Worm (Caenorhabditis elegans) whole organism, late embryonic: ENCODE data around the gene ZK688.4.

ENCODE experiments used
- C08G9.2 ChIP-seq: sonication (generic microtip); optimal IDR thresholded peaks from 2 replicates; lab custom pipeline; 2016; ENCODE audit warnings: mild to moderate bottlenecking, missing genetic modification characterization, moderate library complexity, missing compliant biosample characterization
- F13H6.1 ChIP-seq: sonication (generic microtip); optimal IDR thresholded peaks from 2 replicates; lab custom pipeline; 2016; ENCODE audit warnings: missing genetic modification characterization, missing compliant biosample characterization
- K09A11.1 ChIP-seq: sonication (generic microtip); optimal IDR thresholded peaks from 2 replicates; lab custom pipeline; 2017; ENCODE audit warnings: antibody characterized with exemption, mild to moderate bottlenecking, missing genetic modification characterization, missing compliant biosample characterization; ENCODE audit not compliant: insufficient read depth
- ahr-1 ChIP-seq: sonication (generic microtip); optimal IDR thresholded peaks from 2 replicates; lab custom pipeline; 2016; ENCODE audit warnings: missing genetic modification characterization, missing compliant biosample characterization
- ceh-14 ChIP-seq: sonication (generic microtip); optimal IDR thresholded peaks from 2 replicates; lab custom pipeline; 2016; ENCODE audit warnings: missing genotype, missing genetic modification characterization, missing compliant biosample characterization
- ceh-18 ChIP-seq: sonication (generic microtip); optimal IDR thresholded peaks from 2 replicates; lab custom pipeline; 2016; ENCODE audit warnings: missing genetic modification characterization, missing compliant biosample characterization
- ceh-2 ChIP-seq: sonication (generic microtip); optimal IDR thresholded peaks from 2 replicates; lab custom pipeline; 2016; ENCODE audit warnings: missing genotype, missing genetic modification characterization, missing compliant biosample characterization
- ceh-24 ChIP-seq: sonication (generic microtip); optimal IDR thresholded peaks from 2 replicates; lab custom pipeline; 2016; ENCODE audit warnings: mild to moderate bottlenecking, missing genetic modification characterization, missing compliant biosample characterization
- ceh-30 ChIP-seq: fragments of 150-350 bp; optimal IDR thresholded peaks from 2 replicates; lab custom pipeline; 2014; ENCODE audit warnings: missing biosample characterization, missing genetic modification characterization
- ceh-31 ChIP-seq: sonication (generic microtip); optimal IDR thresholded peaks from 2 replicates; lab custom pipeline; 2016; ENCODE audit warnings: missing genetic modification characterization, missing compliant biosample characterization
- ceh-34 ChIP-seq: sonication (generic microtip); optimal IDR thresholded peaks from 2 replicates; lab custom pipeline; 2016; ENCODE audit warnings: mild to moderate bottlenecking, missing genetic modification characterization, missing compliant biosample characterization
- ceh-45 ChIP-seq: fragments of 200-800 bp; sonication (Bioruptor generic); IDR thresholded peaks from 2 replicates; pipeline ENCODE4 v1.3.6; 2022; ENCODE audit warnings: missing genetic modification reagents, missing genetic modification characterization, missing compliant biosample characterization
- ceh-9 ChIP-seq: sonication (generic microtip); optimal IDR thresholded peaks from 2 replicates; lab custom pipeline; 2016; ENCODE audit warnings: mild to moderate bottlenecking, missing genetic modification characterization, inconsistent platforms, missing compliant biosample characterization
- dmd-4 ChIP-seq: sonication (generic microtip); optimal IDR thresholded peaks from 2 replicates; lab custom pipeline; 2016; ENCODE audit warnings: borderline replicate concordance, missing genetic modification characterization, missing compliant biosample characterization
- dve-1 ChIP-seq: sonication (generic microtip); optimal IDR thresholded peaks from 2 replicates; lab custom pipeline; 2017; ENCODE audit warnings: antibody characterized with exemption, mild to moderate bottlenecking, missing genetic modification characterization, missing compliant biosample characterization
- elt-2 ChIP-seq: sonication (generic microtip); optimal IDR thresholded peaks from 2 replicates; lab custom pipeline; 2016; ENCODE audit warnings: missing genetic modification reagents, missing genetic modification characterization, missing compliant biosample characterization
- elt-4 ChIP-seq: sonication (generic microtip); optimal IDR thresholded peaks from 2 replicates; lab custom pipeline; 2016; ENCODE audit warnings: missing genetic modification characterization, missing compliant biosample characterization
- ets-4 ChIP-seq: sonication (generic microtip); optimal IDR thresholded peaks from 2 replicates; lab custom pipeline; 2016; ENCODE audit warnings: missing genetic modification characterization, missing compliant biosample characterization
- fax-1 ChIP-seq: sonication (generic microtip); optimal IDR thresholded peaks from 2 replicates; lab custom pipeline; 2016; ENCODE audit warnings: missing genotype, missing genetic modification characterization, missing compliant biosample characterization
- fkh-6 ChIP-seq: sonication (generic microtip); optimal IDR thresholded peaks from 2 replicates; lab custom pipeline; 2016; ENCODE audit warnings: missing genetic modification characterization, missing compliant biosample characterization
- hlh-13 ChIP-seq: fragments of 200-800 bp; sonication (Bioruptor generic); optimal IDR thresholded peaks from 2 replicates; lab custom pipeline; 2018; ENCODE audit warnings: mild to moderate bottlenecking, missing genetic modification characterization, missing compliant biosample characterization
- hlh-30 ChIP-seq: sonication (generic microtip); optimal IDR thresholded peaks from 2 replicates; lab custom pipeline; 2017; ENCODE audit warnings: antibody characterized with exemption, missing genetic modification characterization, missing compliant biosample characterization; ENCODE audit not compliant: insufficient read depth
- hlh-8 ChIP-seq: sonication (generic microtip); optimal IDR thresholded peaks from 2 replicates; lab custom pipeline; 2016; ENCODE audit warnings: missing genotype, missing genetic modification characterization, missing compliant biosample characterization
- lim-6 ChIP-seq: sonication (generic microtip); optimal IDR thresholded peaks from 2 replicates; lab custom pipeline; 2016; ENCODE audit warnings: missing genetic modification characterization, missing compliant biosample characterization
- lin-11 ChIP-seq: fragments of 200-800 bp; sonication (Bioruptor generic); optimal IDR thresholded peaks from 2 replicates; lab custom pipeline; 2018; ENCODE audit warnings: mild to moderate bottlenecking, missing genetic modification characterization, missing compliant biosample characterization
- madf-2 ChIP-seq: sonication (generic microtip); optimal IDR thresholded peaks from 2 replicates; lab custom pipeline; 2017; ENCODE audit warnings: missing genetic modification characterization, missing compliant biosample characterization
- mec-3 ChIP-seq: sonication (generic microtip); optimal IDR thresholded peaks from 2 replicates; lab custom pipeline; 2016; ENCODE audit warnings: borderline replicate concordance, missing genetic modification characterization, missing compliant biosample characterization
- nfya-1 ChIP-seq: sonication (generic microtip); optimal IDR thresholded peaks from 2 replicates; lab custom pipeline; 2017; ENCODE audit warnings: missing genetic modification characterization, mild to moderate bottlenecking, missing compliant biosample characterization, antibody characterized with exemption, moderate library complexity
- nhr-232 ChIP-seq: sonication (generic microtip); optimal IDR thresholded peaks from 2 replicates; lab custom pipeline; 2016; ENCODE audit warnings: missing genetic modification characterization, missing compliant biosample characterization
- npax-4 ChIP-seq: sonication (generic microtip); optimal IDR thresholded peaks from 2 replicates; lab custom pipeline; 2016; ENCODE audit warnings: missing genetic modification characterization, missing compliant biosample characterization
- odd-2 ChIP-seq: sonication (generic microtip); optimal IDR thresholded peaks from 2 replicates; lab custom pipeline; 2017; ENCODE audit warnings: antibody characterized with exemption, mild to moderate bottlenecking, missing genetic modification characterization, missing compliant biosample characterization
- pat-9 ChIP-seq: fragments of 200-800 bp; sonication (Bioruptor generic); optimal IDR thresholded peaks from 2 replicates; lab custom pipeline; 2018; ENCODE audit warnings: mild to moderate bottlenecking, missing genetic modification characterization, moderate library complexity, missing compliant biosample characterization
- pha-2 ChIP-seq: sonication (generic microtip); optimal IDR thresholded peaks from 2 replicates; lab custom pipeline; 2017; ENCODE audit warnings: mild to moderate bottlenecking, missing genetic modification characterization, missing compliant biosample characterization
- pros-1 ChIP-seq: fragments of 150-350 bp; optimal IDR thresholded peaks from 2 replicates; lab custom pipeline; 2014; ENCODE audit warnings: missing biosample characterization, missing genetic modification reagents, missing genetic modification characterization
- ref-2 ChIP-seq: sonication (generic microtip); optimal IDR thresholded peaks from 2 replicates; lab custom pipeline; 2016; ENCODE audit warnings: missing genetic modification characterization, missing compliant biosample characterization
- rnt-1 ChIP-seq: sonication (generic microtip); optimal IDR thresholded peaks from 2 replicates; lab custom pipeline; 2016; ENCODE audit warnings: missing genetic modification characterization, missing compliant biosample characterization
- sdc-2 ChIP-seq: sonication (generic microtip); optimal IDR thresholded peaks from 2 replicates; lab custom pipeline; 2016; ENCODE audit warnings: missing genotype, missing genetic modification characterization, missing compliant biosample characterization
- sox-4 ChIP-seq: sonication (generic microtip); optimal IDR thresholded peaks from 2 replicates; lab custom pipeline; 2017; ENCODE audit warnings: mild to moderate bottlenecking, missing genetic modification characterization, inconsistent platforms, missing compliant biosample characterization
- tbx-7 ChIP-seq: sonication (generic microtip); optimal IDR thresholded peaks from 2 replicates; lab custom pipeline; 2016; ENCODE audit warnings: missing genotype, missing genetic modification characterization, missing compliant biosample characterization
- unc-3 ChIP-seq, 2 experiments: fragments of 200-800 bp in 1 of 2; sonication (Bioruptor generic) in 1 of 2; sonication (generic microtip) in 1 of 2; conservative IDR thresholded peaks in 1 of 2; optimal IDR thresholded peaks in 1 of 2; 2 replicates each; pipeline versions ENCODE4 v1.3.6 to Lab custom; 2016 to 2022; ENCODE audit warnings: missing compliant biosample characterization in 2 of 2, missing genetic modification characterization in 2 of 2, missing genetic modification reagents in 1 of 2
- unc-55 ChIP-seq: sonication (generic microtip); optimal IDR thresholded peaks from 2 replicates; lab custom pipeline; 2017; ENCODE audit warnings: missing biosample characterization, missing genetic modification reagents, missing genetic modification characterization
- zip-5 ChIP-seq: sonication (generic microtip); optimal IDR thresholded peaks from 2 replicates; lab custom pipeline; 2016; ENCODE audit warnings: missing genetic modification characterization, missing compliant biosample characterization
- ztf-16 ChIP-seq: sonication (generic microtip); optimal IDR thresholded peaks from 2 replicates; lab custom pipeline; 2017; ENCODE audit warnings: missing genetic modification characterization, missing compliant biosample characterization

Gene ZK688.4

DNA sequence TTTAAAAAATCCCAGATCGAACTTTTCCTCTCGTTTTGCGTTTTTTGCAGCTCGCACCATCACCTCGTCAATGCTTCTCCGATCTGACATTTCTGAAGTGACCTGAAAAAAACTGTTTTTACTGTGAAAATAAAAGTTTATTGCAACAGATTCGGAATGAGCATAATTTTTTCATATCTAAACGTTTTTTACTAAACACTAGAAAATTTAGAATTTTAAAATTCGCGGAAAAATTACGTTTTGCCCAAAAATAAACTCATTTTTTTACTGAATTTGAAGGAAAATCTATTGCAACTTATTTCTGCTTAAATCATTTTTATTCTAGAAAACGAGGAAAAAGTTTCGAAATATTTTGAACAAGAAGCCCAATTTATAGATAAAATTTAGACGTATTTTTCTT is 11.9 kb upstream of the ZK688.4 start, which contains the start of gene ZK688.9:
Gene ZK688.9, minus strand, starts transcription at position 101 of the 400 bp plus-strand sequence.
- TF ChIP-seq dmd-4 (tag; lab: Kevin White, UChicago) (no peak), npax-4 (tag; lab: Kevin White, UChicago) (no peak), ceh-24 (no peak), ceh-9 (tag; lab: Kevin White, UChicago) (no peak), sox-4 (tag; lab: Kevin White, UChicago) (no peak), zip-5 (tag; lab: Kevin White, UChicago) (no peak), dve-1 (tag; lab: Kevin White, UChicago) (no peak), elt-2 (tag; lab: Kevin White, UChicago) (no peak)

ce11 chrIII:7884863-7885262 is 10.0 kb upstream of the ZK688.4 start, which contains the start of gene ZK688.11:
Gene ZK688.11, minus strand, starts transcription at chrIII:7884963.
- TF ChIP-seq pros-1 (tag; lab: Kevin White, UChicago) (no peak), pat-9 (tag; lab: Kevin White, UChicago) (no peak), unc-55 (GFP tag; lab: Kevin White, UChicago) (no peak), ceh-45 (GFP tag; lab: Robert Waterston, UW) (no peak), odd-2 (tag; lab: Kevin White, UChicago) (no peak), ceh-31 (tag; lab: Kevin White, UChicago) (no peak), rnt-1 (tag; lab: Kevin White, UChicago) (no peak), elt-2 (tag; lab: Kevin White, UChicago) (no peak)

- TF ChIP-seq lim-6 (tag; lab: Kevin White, UChicago) = no peak
Observed at ce11 chrIII:7889036-7889435, 5.8 kb upstream of the ZK688.4 start.

DNA sequence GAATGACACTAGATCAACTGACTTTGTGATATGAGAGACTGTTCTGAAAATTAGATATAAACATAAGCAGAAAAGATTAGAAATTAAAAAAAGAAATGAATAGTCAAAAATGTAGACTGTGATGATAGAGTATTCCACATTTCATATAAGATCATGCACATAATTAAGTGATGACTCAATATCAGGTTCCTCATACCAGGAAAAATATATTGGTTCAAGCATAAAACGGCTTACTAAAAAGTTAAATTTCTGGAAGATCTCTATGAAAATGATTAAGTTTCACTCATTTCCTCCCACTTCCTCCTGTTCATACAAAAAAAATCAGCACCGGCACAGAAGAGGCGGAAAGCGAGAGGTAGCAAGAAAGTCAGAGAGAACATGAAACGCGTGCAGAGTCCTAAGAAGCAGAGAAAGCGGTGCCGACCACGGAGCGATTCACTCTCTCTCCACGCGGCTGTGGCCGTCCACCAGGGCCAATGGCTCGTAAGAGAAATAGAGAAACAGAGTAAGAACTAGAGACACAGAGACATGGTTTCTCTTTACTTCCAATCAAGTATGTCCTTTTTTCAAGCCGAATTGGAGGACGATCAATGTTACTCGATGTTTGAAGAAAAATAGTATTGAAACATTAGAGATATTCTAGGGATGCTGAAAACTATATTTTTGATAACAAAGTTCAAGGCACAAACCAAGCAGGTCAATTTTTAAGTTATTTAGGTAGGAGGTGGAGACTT is 3.1 kb upstream of the ZK688.4 start, which contains the start of the genes ZK688.5 and fahd-1:
Gene ZK688.5, minus strand, starts transcription at position 51 of the 734 bp plus-strand sequence.
Gene fahd-1, plus strand, starts transcription at position 684 of the 734 bp plus-strand sequence.
- TF ChIP-seq lin-11 = no peak
- no peak for TF ChIP-seq hlh-8 (tag; lab: Kevin White, UChicago)
- TF ChIP-seq ceh-30 (tag; lab: Kevin White, UChicago) = no peak
- TF ChIP-seq hlh-30 (tag; lab: Kevin White, UChicago) = peak; percentile 61
- TF ChIP-seq ceh-2 (tag; lab: Kevin White, UChicago) = peak; percentile 31
- TF ChIP-seq K09A11.1 (tag; lab: Kevin White, UChicago) = no peak
- TF ChIP-seq ceh-31 (tag; lab: Kevin White, UChicago) = peak; percentile 78
- no peak for TF ChIP-seq pha-2 (tag; lab: Kevin White, UChicago)
- peak; percentile 80 for TF ChIP-seq ceh-34
- TF ChIP-seq madf-2 (tag; lab: Kevin White, UChicago) = no peak
- TF ChIP-seq ceh-18 (tag; lab: Kevin White, UChicago) = peak; percentile 79
- no peak for TF ChIP-seq hlh-13 (GFP tag; lab: Kevin White, UChicago)
- no peak for TF ChIP-seq fkh-6
- TF ChIP-seq ref-2 (tag; lab: Kevin White, UChicago) = peak; percentile 57
- no peak for TF ChIP-seq unc-3 (GFP tag; conservative IDR thresholded peaks at IDR 0.05; lab: Robert Waterston, UW)
- TF ChIP-seq unc-3 (tag; optimal IDR thresholded peaks at IDR 0.05; lab: Kevin White, UChicago) = no peak
- peak; percentile 36 for TF ChIP-seq ceh-14 (tag; lab: Kevin White, UChicago)
- no peak for TF ChIP-seq mec-3 (tag; lab: Kevin White, UChicago)
- peak; percentile 91 for TF ChIP-seq nfya-1 (tag; lab: Kevin White, UChicago)
- no peak for TF ChIP-seq elt-4 (tag; lab: Kevin White, UChicago)
- TF ChIP-seq elt-2 (tag; lab: Kevin White, UChicago) = peak; percentile 65
- no peak for TF ChIP-seq fax-1 (tag; lab: Kevin White, UChicago)
- TF ChIP-seq C08G9.2 (tag; lab: Kevin White, UChicago) = no peak
- TF ChIP-seq ztf-16 (tag; lab: Kevin White, UChicago) = no peak
- peak; percentile 61 for TF ChIP-seq rnt-1 (tag; lab: Kevin White, UChicago)
- TF ChIP-seq pros-1 (tag; lab: Kevin White, UChicago) = no peak
- peak; percentile 66 for TF ChIP-seq unc-55 (GFP tag; lab: Kevin White, UChicago)
- TF ChIP-seq nhr-232 (tag; lab: Kevin White, UChicago) = no peak
- no peak for TF ChIP-seq sdc-2 (tag; lab: Kevin White, UChicago)
- TF ChIP-seq ahr-1 (tag; lab: Kevin White, UChicago) = no peak
- peak; percentile 19 for TF ChIP-seq F13H6.1 (tag; lab: Kevin White, UChicago)
- peak; percentile 21 for TF ChIP-seq ets-4
- no peak for TF ChIP-seq dmd-4 (tag; lab: Kevin White, UChicago)
- TF ChIP-seq tbx-7 = no peak
